Fruit fly (Drosophila melanogaster): Measurements from ENCODE around the gene Cyp9f3.

DNA sequence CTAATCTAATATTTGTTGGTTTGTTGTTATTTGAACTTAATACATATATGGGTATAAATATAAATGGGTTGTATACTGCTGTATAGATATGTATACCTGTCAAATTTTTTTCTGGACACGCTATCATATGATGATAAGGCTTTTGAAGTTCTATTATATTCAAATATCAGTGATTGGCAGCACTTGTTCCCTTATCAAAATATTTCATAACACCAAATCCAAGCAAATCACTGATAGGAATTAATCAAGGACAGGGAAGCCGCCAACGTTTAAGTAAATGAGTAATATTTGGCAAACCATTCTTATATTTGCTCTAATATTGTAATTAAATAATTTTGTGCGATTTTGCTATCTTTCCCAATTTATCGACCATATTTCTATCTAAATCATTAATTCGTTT, 19.5 kb downstream of the Cyp9f3 start:
- TF ChIP-seq gl (tag; optimal IDR thresholded peaks at IDR 0.05) (no peak), CG10348 (GFP tag; IDR thresholded peaks at IDR 0.05) (no peak), CG13204 (GFP tag; optimal IDR thresholded peaks at IDR 0.05) (no peak), CG12605 (GFP tag; IDR thresholded peaks at IDR 0.05) (no peak), CG8301 (tag; optimal IDR thresholded peaks at IDR 0.05) (no peak), D1 (tag; optimal IDR thresholded peaks at IDR 0.05) (no peak), CG9948 (tag; optimal IDR thresholded peaks at IDR 0.05) (no peak), EcR (GFP tag; optimal IDR thresholded peaks at IDR 0.05) (no peak), Snoo (tag; optimal IDR thresholded peaks at IDR 0.05) (no peak), Pif1B (GFP tag; optimal IDR thresholded peaks at IDR 0.05) (no peak), CG8159 (tag; optimal IDR thresholded peaks at IDR 0.05) (no peak), CG17806 (tag; optimal IDR thresholded peaks at IDR 0.05) (no peak)
